Fruit fly (Drosophila melanogaster) S2 (cell line): ENCODE data around the gene Tim17b2.

Source experiments
- CG8478 ChIP-seq: fragments of >200 bp; optimal IDR thresholded peaks from 2 replicates; lab custom pipeline; 2018
- CTCF ChIP-seq, 2 experiments: fragments of >200 bp; optimal IDR thresholded peaks; 2 replicates each; lab custom pipeline; 2018

dm6 chr2L:15470514-15471134, 13.9 kb upstream of the Tim17b2 start:
- TF ChIP-seq CG8478 (lab: Kevin White, UChicago) = no peak
- TF ChIP-seq CTCF (optimal IDR thresholded peaks at IDR 0.05; lab: Kevin White, UChicago) = no peak
